Worm (Caenorhabditis elegans) whole organism, L1 larva: Measurements from ENCODE around the gene B0416.7.

Source experiments
- C16A3.4 ChIP-seq: fragments of 150-350 bp; optimal IDR thresholded peaks from 2 replicates; lab custom pipeline; 2014; ENCODE audit warnings: missing biosample characterization, missing genetic modification characterization
- C34B4.2 ChIP-seq: sonication (generic microtip); optimal IDR thresholded peaks from 2 replicates; lab custom pipeline; 2017; ENCODE audit warnings: mild to moderate bottlenecking, missing genetic modification characterization, missing compliant biosample characterization
- Y116A8C.19 ChIP-seq: sonication (generic microtip); optimal IDR thresholded peaks from 2 replicates; lab custom pipeline; 2016; ENCODE audit warnings: missing compliant biosample characterization, missing genetic modification characterization, borderline replicate concordance
- aha-1 ChIP-seq: fragments of 150-350 bp; optimal IDR thresholded peaks from 2 replicates; lab custom pipeline; 2014; ENCODE audit warnings: missing biosample characterization, missing genetic modification characterization
- blmp-1 ChIP-seq: fragments of 150-350 bp; optimal IDR thresholded peaks from 2 replicates; lab custom pipeline; 2014; ENCODE audit warnings: missing biosample characterization, missing genetic modification characterization
- ceh-82 ChIP-seq, 3 experiments: fragments of 150-350 bp in 1 of 3; sonication (generic microtip) in 2 of 3; optimal IDR thresholded peaks; 2 replicates each; lab custom pipeline; 2014 to 2017; ENCODE audit warnings: missing biosample characterization in 3 of 3, missing genetic modification characterization in 3 of 3
- ceh-90 ChIP-seq: sonication (generic microtip); optimal IDR thresholded peaks from 2 replicates; lab custom pipeline; 2016; ENCODE audit warnings: missing genetic modification characterization, missing compliant biosample characterization
- dpl-1 ChIP-seq, 3 experiments: fragments of 150-350 bp in 2 of 3; sonication (generic microtip) in 1 of 3; optimal IDR thresholded peaks; 2 replicates each; lab custom pipeline; 2014 to 2017; ENCODE audit warnings: missing biosample characterization in 3 of 3, missing genetic modification characterization in 3 of 3, missing genetic modification reagents in 3 of 3
- dsc-1 ChIP-seq: sonication (generic microtip); optimal IDR thresholded peaks from 2 replicates; lab custom pipeline; 2016; ENCODE audit warnings: mild to moderate bottlenecking, missing genetic modification characterization, missing compliant biosample characterization
- efl-1 ChIP-seq, 4 experiments: fragments of 150-350 bp; optimal IDR thresholded peaks in 3 of 4; peaks in 1 of 4; 1 replicate in 1 of 4; 2 replicates in 3 of 4; lab custom pipeline; 2014; ENCODE audit warnings: missing biosample characterization in 2 of 4, missing genetic modification characterization in 2 of 4, missing genetic modification reagents in 2 of 4
- efl-3 ChIP-seq: fragments of 200-800 bp; sonication (Bioruptor generic); optimal IDR thresholded peaks from 2 replicates; lab custom pipeline; 2018; ENCODE audit warnings: mild to moderate bottlenecking, missing genetic modification characterization, missing compliant biosample characterization
- egl-13 ChIP-seq: sonication (generic microtip); optimal IDR thresholded peaks from 2 replicates; lab custom pipeline; 2016; ENCODE audit warnings: missing genotype, missing genetic modification reagents, missing genetic modification characterization, missing compliant biosample characterization
- egl-27 ChIP-seq, 2 experiments: fragments of 150-350 bp in 1 of 2; sonication (generic microtip); optimal IDR thresholded peaks; 3 replicates each; lab custom pipeline; 2017 to 2018; ENCODE audit warnings: missing biosample characterization in 2 of 2, missing genetic modification characterization in 2 of 2, missing genetic modification reagents in 2 of 2
- elt-2 ChIP-seq: sonication (generic microtip); optimal IDR thresholded peaks from 2 replicates; lab custom pipeline; 2016; ENCODE audit warnings: missing genetic modification characterization, mild to moderate bottlenecking, inconsistent platforms, missing compliant biosample characterization, missing genetic modification reagents
- elt-3 ChIP-seq, 6 experiments: fragments of 150-350 bp in 1 of 6; sonication (generic microtip); optimal IDR thresholded peaks; 2 replicates each; lab custom pipeline; 2017 to 2018; ENCODE audit warnings: missing biosample characterization in 6 of 6, missing genetic modification characterization in 6 of 6, inconsistent platforms in 1 of 6
- fkh-10 ChIP-seq: sonication (generic microtip); optimal IDR thresholded peaks from 2 replicates; lab custom pipeline; 2017; ENCODE audit warnings: missing biosample characterization, missing genetic modification reagents, missing genetic modification characterization
- fos-1 ChIP-seq: fragments of 150-350 bp; optimal IDR thresholded peaks from 2 replicates; lab custom pipeline; 2014; ENCODE audit warnings: missing biosample characterization, missing genetic modification characterization
- irx-1 ChIP-seq: sonication (generic microtip); optimal IDR thresholded peaks from 2 replicates; lab custom pipeline; 2016; ENCODE audit warnings: missing genetic modification characterization, missing compliant biosample characterization
- lin-39 ChIP-seq: fragments of 150-350 bp; optimal IDR thresholded peaks from 2 replicates; lab custom pipeline; 2014; ENCODE audit warnings: missing biosample characterization, missing genetic modification reagents, missing genetic modification characterization
- lsy-2 ChIP-seq, 2 experiments: fragments of 150-350 bp; optimal IDR thresholded peaks; 2 replicates each; lab custom pipeline; 2014; ENCODE audit warnings: missing biosample characterization in 2 of 2, missing genetic modification characterization in 2 of 2
- mdl-1 ChIP-seq, 2 experiments: fragments of 150-350 bp; optimal IDR thresholded peaks; 2 replicates each; lab custom pipeline; 2014 to 2017; ENCODE audit warnings: missing biosample characterization in 2 of 2, missing genetic modification characterization in 2 of 2, inconsistent platforms in 1 of 2
- mef-2 ChIP-seq: fragments of 150-350 bp; optimal IDR thresholded peaks from 2 replicates; lab custom pipeline; 2014; ENCODE audit warnings: missing biosample characterization, missing genetic modification characterization
- nhr-20 ChIP-seq: sonication (generic microtip); optimal IDR thresholded peaks from 2 replicates; lab custom pipeline; 2016; ENCODE audit warnings: mild to moderate bottlenecking, missing genetic modification characterization, missing compliant biosample characterization
- nhr-28 ChIP-seq: fragments of 150-350 bp; optimal IDR thresholded peaks from 2 replicates; lab custom pipeline; 2014; ENCODE audit warnings: missing biosample characterization, missing genetic modification characterization
- nhr-71 ChIP-seq: sonication (generic microtip); optimal IDR thresholded peaks from 2 replicates; lab custom pipeline; 2016; ENCODE audit warnings: mild to moderate bottlenecking, missing genetic modification characterization, moderate library complexity, missing compliant biosample characterization
- nhr-76 ChIP-seq: sonication (generic microtip); optimal IDR thresholded peaks from 2 replicates; lab custom pipeline; 2017; ENCODE audit warnings: missing biosample characterization, missing genetic modification characterization
- nhr-85 ChIP-seq: sonication (generic microtip); peaks from one replicate; lab custom pipeline; 2016; ENCODE audit warnings: missing genetic modification characterization, inconsistent platforms, missing compliant biosample characterization
- nhr-90 ChIP-seq: sonication (generic microtip); optimal IDR thresholded peaks from 2 replicates; lab custom pipeline; 2016; ENCODE audit warnings: mild to moderate bottlenecking, missing genetic modification characterization, missing compliant biosample characterization; ENCODE audit not compliant: poor library complexity
- pag-3 ChIP-seq: sonication (generic microtip); optimal IDR thresholded peaks from 2 replicates; lab custom pipeline; 2017; ENCODE audit warnings: missing genetic modification characterization, mild to moderate bottlenecking, missing compliant biosample characterization, antibody characterized with exemption, borderline replicate concordance; ENCODE audit not compliant: insufficient read depth
- pqm-1 ChIP-seq: sonication (generic microtip); optimal IDR thresholded peaks from 3 replicates; lab custom pipeline; 2017; ENCODE audit warnings: missing biosample characterization, missing genetic modification characterization
- skn-1 ChIP-seq: fragments of 150-350 bp; optimal IDR thresholded peaks from 2 replicates; lab custom pipeline; 2014; ENCODE audit warnings: missing biosample characterization, missing genetic modification characterization
- sox-4 ChIP-seq: sonication (generic microtip); optimal IDR thresholded peaks from 2 replicates; lab custom pipeline; 2016; ENCODE audit warnings: missing genetic modification characterization, missing compliant biosample characterization
- sup-37 ChIP-seq: fragments of 200-800 bp; sonication (Bioruptor generic); optimal IDR thresholded peaks from 2 replicates; lab custom pipeline; 2018; ENCODE audit warnings: mild to moderate bottlenecking, missing genetic modification characterization, missing compliant biosample characterization
- unc-130 ChIP-seq: fragments of 150-350 bp; optimal IDR thresholded peaks from 2 replicates; lab custom pipeline; 2017; ENCODE audit warnings: missing biosample characterization, missing genetic modification characterization, inconsistent platforms
- unc-86 ChIP-seq: sonication (generic microtip); optimal IDR thresholded peaks from 2 replicates; lab custom pipeline; 2016; ENCODE audit warnings: missing genetic modification characterization, missing compliant biosample characterization
- unc-98 ChIP-seq: fragments of 200-800 bp; sonication (Bioruptor generic); IDR thresholded peaks from 2 replicates; pipeline ENCODE4 v1.3.6; 2022; ENCODE audit warnings: missing genetic modification characterization, missing compliant biosample characterization
- vab-15 ChIP-seq: sonication (generic microtip); optimal IDR thresholded peaks from 2 replicates; lab custom pipeline; 2017; ENCODE audit warnings: missing genotype, mild to moderate bottlenecking, missing genetic modification characterization, missing compliant biosample characterization
- zag-1 ChIP-seq: fragments of 150-350 bp; optimal IDR thresholded peaks from 2 replicates; lab custom pipeline; 2014; ENCODE audit warnings: missing biosample characterization, missing genetic modification characterization
- ztf-11 ChIP-seq, 2 experiments: sonication (generic microtip); optimal IDR thresholded peaks; 2 replicates each; lab custom pipeline; 2016 to 2017; ENCODE audit warnings: missing genetic modification characterization in 2 of 2, missing biosample characterization in 1 of 2, missing compliant biosample characterization in 1 of 2
- ztf-4 ChIP-seq: fragments of 150-350 bp; optimal IDR thresholded peaks from 2 replicates; lab custom pipeline; 2014; ENCODE audit warnings: missing biosample characterization, missing genetic modification characterization

The B0416.7 gene

DNA sequence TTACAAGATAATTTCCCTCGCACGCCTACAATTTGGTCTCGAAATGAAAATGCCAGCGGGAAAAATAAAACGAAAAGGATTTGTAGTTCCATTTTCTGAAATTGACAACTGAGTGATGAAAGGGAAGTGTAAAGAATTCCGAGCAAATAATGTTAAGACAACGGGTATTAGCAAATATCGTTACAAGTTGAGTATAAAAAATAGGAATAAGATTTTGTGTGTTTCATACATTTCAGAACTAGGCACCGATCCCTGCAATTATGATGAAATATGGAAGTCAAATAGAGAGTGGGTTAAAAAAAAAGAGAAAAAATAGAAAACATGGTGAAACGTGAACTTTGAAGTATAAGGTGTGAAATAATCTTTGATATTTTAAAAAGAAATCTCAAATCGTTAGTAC lies 16.7 kb upstream of the B0416.7 start, which contains the start of gene ttr-38:
Gene ttr-38 (minus strand): TSS at position 101 of the 400 bp plus-strand sequence.
- no peak for TF ChIP-seq unc-86 (tag; lab: Kevin White, UChicago)
- TF ChIP-seq nhr-20 (tag; lab: Kevin White, UChicago) = no peak
- TF ChIP-seq efl-3 (GFP tag; lab: Kevin White, UChicago) = no peak
- TF ChIP-seq, all 84 proteins: peak for 0

DNA sequence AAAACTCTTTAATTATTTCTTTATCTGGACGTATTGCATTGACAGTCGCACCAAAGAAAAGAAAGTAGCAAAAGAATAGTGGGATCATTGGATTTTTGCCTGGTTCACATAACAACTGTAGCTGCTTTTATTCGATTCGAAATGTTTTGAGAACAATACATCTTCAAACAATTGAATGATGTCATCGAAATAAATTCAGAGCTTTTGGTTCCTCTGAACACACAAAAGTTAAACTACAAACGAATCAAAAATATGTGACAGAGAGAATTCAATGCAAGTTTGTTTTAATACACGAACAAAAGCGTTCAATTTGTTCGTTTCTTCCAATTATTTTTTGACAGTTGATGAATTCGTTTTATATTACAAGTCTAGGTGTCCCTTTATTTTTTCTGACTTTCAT lies 13.5 kb upstream of the B0416.7 start, which contains the start of gene H29C22.1:
Gene H29C22.1 (minus strand): TSS at position 101 of the 400 bp plus-strand sequence.
- TF ChIP-seq zag-1 (tag; lab: Kevin White, UChicago) (no peak), lin-39 (tag; lab: Kevin White, UChicago) (no peak), pag-3 (tag; lab: Kevin White, UChicago) (no peak), nhr-20 (tag; lab: Kevin White, UChicago) (no peak), blmp-1 (tag; lab: Kevin White, UChicago) (no peak), fos-1 (tag; lab: Kevin White, UChicago) (no peak), fkh-10 (GFP tag; lab: Kevin White, UChicago) (no peak), nhr-28 (tag; lab: Kevin White, UChicago) (no peak), nhr-76 (no peak), mef-2 (tag; lab: Kevin White, UChicago) (no peak), Y116A8C.19 (tag; lab: Kevin White, UChicago) (no peak), dsc-1 (tag; lab: Kevin White, UChicago) (no peak), sup-37 (GFP tag; lab: Kevin White, UChicago) (no peak), elt-2 (tag; lab: Kevin White, UChicago) (no peak), egl-27 (tag; optimal IDR thresholded peaks at IDR 0.05; lab: Kevin White, UChicago) (no peak), irx-1 (tag; lab: Kevin White, UChicago) (no peak), unc-130 (tag; lab: Kevin White, UChicago) (no peak), C16A3.4 (tag; lab: Kevin White, UChicago) (no peak), ztf-4 (tag; lab: Kevin White, UChicago) (no peak)

DNA sequence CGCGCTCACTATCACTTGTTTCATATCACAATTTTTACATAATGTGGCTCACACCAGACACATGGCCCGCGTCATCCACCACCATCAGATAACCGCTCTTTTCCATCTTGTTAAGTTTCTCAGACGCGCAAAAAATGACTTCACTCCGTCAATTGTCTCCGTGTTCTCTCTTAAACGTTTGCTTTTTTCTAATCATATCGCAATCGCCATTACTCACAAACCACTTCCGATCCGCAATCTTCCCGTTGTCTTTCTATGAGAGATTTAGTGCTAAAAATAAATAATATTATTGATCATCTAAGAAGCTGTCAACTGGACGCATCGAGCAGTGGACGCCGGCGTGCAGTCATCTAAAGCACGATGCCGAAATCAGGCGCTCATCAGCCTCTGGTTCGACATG lies 5.7 kb upstream of the B0416.7 start, which contains the start of gene tmc-2:
Gene tmc-2 (plus strand): TSS at position 301 of the 400 bp plus-strand sequence.
- TF ChIP-seq skn-1 (tag; lab: Kevin White, UChicago) = no peak
- TF ChIP-seq efl-1 (optimal IDR thresholded peaks at IDR 0.05; lab: Kevin White, UChicago) = no peak
- peak in 1 of 2 experiments; percentile 46 for TF ChIP-seq efl-1 (GFP tag; optimal IDR thresholded peaks at IDR 0.05 in 1 of 2; lab: Kevin White, UChicago)
- TF ChIP-seq efl-3 (GFP tag; lab: Kevin White, UChicago) = no peak
- TF ChIP-seq unc-130 (tag; lab: Kevin White, UChicago) = no peak
- TF ChIP-seq nhr-85 (tag; lab: Kevin White, UChicago) = no peak
- no peak for TF ChIP-seq elt-3 (tag; optimal IDR thresholded peaks at IDR 0.05; lab: Kevin White, UChicago)

DNA sequence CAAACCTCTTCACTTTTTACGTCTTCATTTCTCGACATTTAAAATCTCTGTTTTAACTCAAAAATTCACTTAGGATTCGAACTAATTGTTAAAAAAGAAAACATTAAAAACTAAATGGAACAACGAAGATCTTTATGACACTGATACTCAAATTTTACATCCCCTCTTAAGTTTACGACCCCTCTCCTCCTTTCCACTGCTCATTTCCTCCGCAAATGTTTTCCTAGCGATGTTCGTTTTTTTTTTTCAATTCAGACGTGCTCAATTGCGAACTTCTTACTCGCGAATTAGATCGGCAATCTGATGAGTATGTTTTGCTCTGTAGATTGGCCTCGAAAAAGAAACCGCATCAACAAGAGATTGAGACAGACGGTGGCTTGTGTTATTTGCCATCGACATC lies 5.0 kb upstream of the B0416.7 start:
- TF ChIP-seq egl-13 (tag; lab: Kevin White, UChicago) (no peak), unc-86 (tag; lab: Kevin White, UChicago) (no peak), unc-98 (no peak), mdl-1 (tag; optimal IDR thresholded peaks at IDR 0.05; lab: Kevin White, UChicago) (no peak), nhr-76 (no peak), lsy-2 (tag; optimal IDR thresholded peaks at IDR 0.05; lab: Kevin White, UChicago) (no peak), vab-15 (tag; lab: Kevin White, UChicago) (no peak), nhr-90 (tag; lab: Kevin White, UChicago) (no peak), ceh-82 (tag; optimal IDR thresholded peaks at IDR 0.05; lab: Kevin White, UChicago) (no peak), C16A3.4 (tag; lab: Kevin White, UChicago) (no peak), efl-3 (GFP tag; lab: Kevin White, UChicago) (no peak), blmp-1 (tag; lab: Kevin White, UChicago) (no peak)

DNA sequence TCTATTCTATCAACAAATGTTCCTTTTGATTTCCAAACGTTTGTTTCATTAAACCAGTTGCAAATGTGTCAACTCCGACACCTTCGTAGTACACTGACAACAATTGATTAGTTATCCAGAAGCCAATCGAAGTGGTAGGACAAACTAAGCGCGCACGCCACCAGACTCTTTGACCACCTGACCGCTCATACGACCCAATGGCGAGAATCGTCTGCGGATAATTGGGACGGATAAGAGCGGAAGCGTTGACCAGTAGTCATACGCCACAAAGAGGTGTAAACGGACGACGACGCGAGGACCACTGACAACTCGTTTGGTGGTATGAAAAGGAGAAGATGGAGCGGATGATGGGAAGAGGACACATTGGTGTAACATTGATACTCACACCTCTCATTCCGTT lies 2.6 kb upstream of the B0416.7 start:
- TF ChIP-seq ceh-90 (tag; lab: Kevin White, UChicago) (no peak), nhr-76 (no peak), ztf-11 (tag; optimal IDR thresholded peaks at IDR 0.05; lab: Kevin White, UChicago) (no peak), sox-4 (tag; lab: Kevin White, UChicago) (no peak), dpl-1 (GFP tag; optimal IDR thresholded peaks at IDR 0.05; lab: Kevin White, UChicago) (no peak), aha-1 (tag; lab: Kevin White, UChicago) (no peak), pqm-1 (tag; lab: Kevin White, UChicago) (no peak), nhr-71 (no peak), C34B4.2 (no peak), ztf-4 (tag; lab: Kevin White, UChicago) (no peak), efl-3 (GFP tag; lab: Kevin White, UChicago) (no peak)
